Worm (Caenorhabditis elegans) whole organism, midembryonic: ENCODE measurements around the gene nhr-118.

Experiments
- T22C8.4 ChIP-seq: fragments of 200-800 bp; sonication (Bioruptor generic); IDR thresholded peaks from 2 replicates; pipeline ENCODE4 v1.3.6; 2022; ENCODE audit warnings: missing genetic modification characterization, missing compliant biosample characterization
- cog-1 ChIP-seq: sonication (generic microtip); optimal IDR thresholded peaks from 2 replicates; lab custom pipeline; 2016; ENCODE audit warnings: missing genetic modification characterization, missing compliant biosample characterization
- flt-1 ChIP-seq: fragments of 200-800 bp; sonication (Bioruptor generic); IDR thresholded peaks from 2 replicates; pipeline ENCODE4 v1.3.6; 2022; ENCODE audit warnings: missing genetic modification characterization, missing compliant biosample characterization
- klf-2 ChIP-seq: fragments of 200-800 bp; sonication (Bioruptor generic); conservative IDR thresholded peaks from 2 replicates; pipeline ENCODE4 v1.3.6; 2022; ENCODE audit warnings: missing genetic modification reagents, missing genetic modification characterization, missing compliant biosample characterization
- med-1 ChIP-seq: sonication (generic microtip); optimal IDR thresholded peaks from 2 replicates; lab custom pipeline; 2017; ENCODE audit warnings: missing genetic modification characterization, mild to moderate bottlenecking, missing compliant biosample characterization, antibody characterized with exemption, missing genetic modification reagents; ENCODE audit not compliant: insufficient read depth
- ref-1 ChIP-seq: fragments of 200-800 bp; sonication (Bioruptor generic); conservative IDR thresholded peaks from 2 replicates; pipeline ENCODE4 v1.3.6; 2022; ENCODE audit warnings: missing genetic modification reagents, missing genetic modification characterization, missing compliant biosample characterization
- tab-1 ChIP-seq: fragments of 200-800 bp; sonication (Bioruptor generic); IDR thresholded peaks from 2 replicates; pipeline ENCODE4 v1.3.6; 2022; ENCODE audit warnings: missing genetic modification characterization, missing compliant biosample characterization
- ztf-23 ChIP-seq: fragments of 200-800 bp; sonication (Bioruptor generic); IDR thresholded peaks from 2 replicates; pipeline ENCODE4 v1.3.6; 2022; ENCODE audit warnings: missing genetic modification reagents, missing genetic modification characterization, missing compliant biosample characterization
- ztf-29 ChIP-seq: fragments of 200-800 bp; sonication (Bioruptor generic); IDR thresholded peaks from 2 replicates; pipeline ENCODE4 v1.3.6; 2022; ENCODE audit warnings: missing genetic modification reagents, missing genetic modification characterization, missing compliant biosample characterization

Gene nhr-118

DNA sequence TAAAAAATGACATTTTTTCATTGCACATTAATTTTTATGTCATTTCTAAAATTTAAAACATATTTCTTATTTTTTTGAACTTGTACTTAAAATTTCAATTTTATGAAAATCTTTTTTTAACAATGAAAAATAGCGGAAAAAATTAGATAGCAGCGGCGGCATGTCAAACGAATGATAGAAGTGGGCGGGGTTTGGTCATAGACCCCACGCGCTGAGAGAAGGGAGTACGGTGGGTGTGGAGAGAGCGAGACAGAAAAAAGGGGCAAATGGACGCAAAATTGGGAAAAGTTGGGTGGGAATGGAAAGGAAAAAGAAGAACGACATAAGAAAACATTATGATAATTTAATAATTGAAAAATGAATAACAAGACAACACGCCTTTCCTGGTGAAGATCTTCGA lies 19.7 kb upstream of the nhr-118 start:
- no peak for TF ChIP-seq T22C8.4 (GFP tag; lab: Robert Waterston, UW)

DNA sequence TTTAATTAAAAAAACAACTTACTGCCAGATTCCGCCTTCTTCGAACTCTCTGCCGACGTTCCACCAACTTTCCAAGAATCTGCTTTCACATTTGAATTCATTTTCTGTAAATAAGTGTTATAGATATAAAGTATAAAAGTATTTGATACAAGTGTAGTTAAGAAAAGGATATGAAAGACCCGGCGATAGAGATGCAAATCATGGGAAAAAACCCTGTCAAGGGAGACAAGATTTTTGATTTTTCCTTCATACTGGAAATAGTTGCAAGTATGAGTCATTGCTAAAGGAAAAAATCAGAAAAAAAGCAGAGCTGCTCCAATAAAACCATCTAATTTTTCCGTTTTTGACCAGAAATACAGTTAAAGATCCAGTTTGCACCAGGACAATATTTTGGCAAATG lies 11.4 kb upstream of the nhr-118 start, which contains the start of gene F13A2.3:
Gene F13A2.3 (minus strand): TSS at position 101 of the 400 bp plus-strand sequence.
- TF ChIP-seq ref-1 (GFP tag; lab: Robert Waterston, UW) (no peak), klf-2 (GFP tag; lab: Robert Waterston, UW) (no peak), med-1 (no peak), cog-1 (tag; lab: Kevin White, UChicago) (no peak), flt-1 (GFP tag; lab: Robert Waterston, UW) (no peak), T22C8.4 (GFP tag; lab: Robert Waterston, UW) (no peak), ztf-23 (GFP tag; lab: Robert Waterston, UW) (no peak), tab-1 (GFP tag; lab: Robert Waterston, UW) (no peak), ztf-29 (GFP tag; lab: Robert Waterston, UW) (no peak)

DNA sequence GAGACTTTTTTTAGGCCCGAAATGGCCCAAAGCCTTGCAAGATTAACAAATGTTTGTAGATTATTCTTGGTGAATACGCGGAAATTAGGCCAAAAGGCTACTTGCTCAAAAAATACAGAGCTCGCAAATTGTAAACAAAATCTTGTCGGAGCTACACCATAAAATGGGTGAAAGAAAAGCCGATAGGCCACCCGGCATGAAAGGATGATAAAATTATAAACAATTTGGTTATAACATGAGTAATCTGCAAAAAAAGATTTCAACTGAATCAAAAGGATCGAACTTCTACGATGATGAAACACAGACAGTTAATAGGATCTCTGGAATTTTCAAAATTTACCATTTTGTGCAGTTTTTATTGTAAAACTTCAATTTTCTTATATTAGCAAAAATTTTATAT lies 9.5 kb upstream of the nhr-118 start:
- TF ChIP-seq med-1 (no peak), flt-1 (GFP tag; lab: Robert Waterston, UW) (no peak), cog-1 (tag; lab: Kevin White, UChicago) (no peak), ref-1 (GFP tag; lab: Robert Waterston, UW) (no peak), T22C8.4 (GFP tag; lab: Robert Waterston, UW) (no peak), tab-1 (GFP tag; lab: Robert Waterston, UW) (no peak), klf-2 (GFP tag; lab: Robert Waterston, UW) (no peak), ztf-23 (GFP tag; lab: Robert Waterston, UW) (no peak), ztf-29 (GFP tag; lab: Robert Waterston, UW) (no peak)

DNA sequence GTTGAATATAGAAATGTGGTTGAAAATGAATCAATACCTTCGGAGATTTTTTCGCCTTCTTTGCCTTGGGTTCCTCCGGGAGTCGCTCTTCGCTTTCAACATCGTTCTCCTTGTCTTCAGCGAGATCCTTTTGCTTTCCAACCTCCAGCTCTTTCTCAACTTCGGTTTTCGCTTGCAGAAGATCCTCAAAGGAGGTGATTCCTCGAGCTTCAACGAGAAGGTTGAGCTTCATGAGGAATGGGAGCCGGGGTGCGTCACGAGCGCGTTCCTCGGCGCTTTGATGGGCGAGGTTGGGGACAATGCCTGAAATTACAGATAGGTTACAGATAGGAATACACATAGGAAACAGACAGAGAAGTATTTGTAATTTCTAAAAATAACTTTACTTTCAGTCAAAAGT lies 8.7 kb upstream of the nhr-118 start:
- no peak for TF ChIP-seq T22C8.4 (GFP tag; lab: Robert Waterston, UW)
- TF ChIP-seq tab-1 (GFP tag; lab: Robert Waterston, UW), result no peak
- no peak for TF ChIP-seq ztf-29 (GFP tag; lab: Robert Waterston, UW)

- no peak for TF ChIP-seq klf-2 (GFP tag; lab: Robert Waterston, UW)
Measured at ce11 chrV:4400118-4400517, 7.5 kb upstream of the nhr-118 start, which contains the start of gene F13A2.4. Gene F13A2.4 (minus strand): TSS chrV:4400218.

DNA sequence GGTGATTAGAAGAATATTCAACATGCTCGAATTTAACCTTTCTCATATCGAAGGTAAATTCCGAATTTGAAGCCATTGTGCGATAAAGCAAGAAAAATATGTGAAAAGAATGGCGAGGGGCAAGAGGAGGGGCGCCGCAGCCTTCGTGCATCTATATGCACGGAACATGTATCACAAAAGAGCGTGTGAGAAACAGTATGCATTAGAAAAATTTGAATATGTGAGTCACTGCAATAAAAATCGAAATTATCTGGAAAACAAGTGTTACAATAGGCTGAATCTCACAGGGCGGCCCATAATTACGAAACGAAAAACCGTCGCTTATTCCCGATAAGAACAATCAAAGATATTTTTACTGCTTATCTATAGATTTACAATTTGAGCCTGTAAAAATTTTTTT lies 5.8 kb upstream of the nhr-118 start, which contains the start of gene F13A2.5:
Gene F13A2.5 (minus strand): TSS at position 101 of the 400 bp plus-strand sequence.
- TF ChIP-seq flt-1 (GFP tag; lab: Robert Waterston, UW) (no peak), ref-1 (GFP tag; lab: Robert Waterston, UW) (no peak), cog-1 (tag; lab: Kevin White, UChicago) (no peak), med-1 (no peak), ztf-29 (GFP tag; lab: Robert Waterston, UW) (no peak), T22C8.4 (GFP tag; lab: Robert Waterston, UW) (no peak), tab-1 (GFP tag; lab: Robert Waterston, UW) (no peak), klf-2 (GFP tag; lab: Robert Waterston, UW) (no peak), ztf-23 (GFP tag; lab: Robert Waterston, UW) (no peak)

DNA sequence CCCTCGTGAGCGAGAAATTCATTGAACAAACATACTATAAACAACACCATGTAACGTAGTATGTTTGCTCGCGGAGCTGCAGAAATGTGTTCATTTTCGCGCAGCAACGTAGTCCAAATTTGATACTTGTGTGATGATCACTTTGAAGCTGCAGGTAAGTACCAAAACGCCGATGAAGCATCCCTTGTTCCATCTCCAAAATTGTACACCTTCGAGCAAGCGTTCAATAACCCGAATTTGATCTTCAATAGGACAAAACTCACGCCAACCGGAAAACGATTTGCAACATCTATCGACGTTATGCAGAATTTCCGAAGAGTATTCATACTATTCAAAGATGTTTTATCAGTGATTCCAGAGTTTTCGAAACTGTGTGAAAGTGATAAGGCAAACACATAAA lies 3.0 kb downstream of the nhr-118 start, which contains the start of gene Y47D7A.3:
Gene Y47D7A.3 (plus strand): TSS at position 301 of the 400 bp plus-strand sequence.
- no peak for TF ChIP-seq cog-1 (tag; lab: Kevin White, UChicago)
- TF ChIP-seq ztf-29 (GFP tag; lab: Robert Waterston, UW), result no peak
- TF ChIP-seq T22C8.4 (GFP tag; lab: Robert Waterston, UW), result no peak
- TF ChIP-seq tab-1 (GFP tag; lab: Robert Waterston, UW), result no peak

DNA sequence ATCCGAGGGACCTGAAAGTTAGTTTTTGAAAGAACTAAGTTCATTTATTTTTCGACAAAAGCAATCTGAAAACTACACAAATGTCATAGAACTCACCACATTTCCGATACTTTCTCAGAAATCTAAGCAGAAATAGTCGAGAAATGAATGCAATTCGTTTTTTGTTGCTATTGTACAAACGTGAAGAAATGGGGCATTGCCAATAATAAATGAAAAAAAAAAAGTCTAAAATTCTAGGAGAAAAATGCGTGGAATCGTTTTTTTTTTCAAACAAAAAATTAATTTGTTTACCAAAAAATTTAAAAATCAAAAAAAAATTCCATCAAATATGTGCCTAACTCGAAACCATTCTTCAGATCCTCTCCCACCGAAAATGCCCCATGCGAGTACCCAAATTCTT lies 4.1 kb downstream of the nhr-118 start, which contains the start of gene Y47D7A.17:
Gene Y47D7A.17 (minus strand): TSS at position 101 of the 400 bp plus-strand sequence.
- TF ChIP-seq ztf-23 (GFP tag; lab: Robert Waterston, UW) (no peak), T22C8.4 (GFP tag; lab: Robert Waterston, UW) (no peak), cog-1 (tag; lab: Kevin White, UChicago) (no peak), tab-1 (GFP tag; lab: Robert Waterston, UW) (no peak), ref-1 (GFP tag; lab: Robert Waterston, UW) (no peak), med-1 (no peak), klf-2 (GFP tag; lab: Robert Waterston, UW) (no peak), flt-1 (GFP tag; lab: Robert Waterston, UW) (no peak), ztf-29 (GFP tag; lab: Robert Waterston, UW) (no peak)

- TF ChIP-seq ztf-23 (GFP tag; lab: Robert Waterston, UW), result no peak
- TF ChIP-seq T22C8.4 (GFP tag; lab: Robert Waterston, UW), result no peak
- no peak for TF ChIP-seq flt-1 (GFP tag; lab: Robert Waterston, UW)
Measured at ce11 chrV:4414613-4415071, 7.0 kb downstream of the nhr-118 start, which contains the start of gene grl-5. Gene grl-5 (minus strand): TSS chrV:4414663.

ce11 chrV:4416710-4417109 lies 9.1 kb downstream of the nhr-118 start, which contains the start of gene Y47D7A.18:
Gene Y47D7A.18 (minus strand): TSS chrV:4416810.
- TF ChIP-seq med-1, result no peak
- TF ChIP-seq flt-1 (GFP tag; lab: Robert Waterston, UW), result no peak
- TF ChIP-seq klf-2 (GFP tag; lab: Robert Waterston, UW), result no peak
- TF ChIP-seq cog-1 (tag; lab: Kevin White, UChicago), result no peak
- no peak for TF ChIP-seq ref-1 (GFP tag; lab: Robert Waterston, UW)
- no peak for TF ChIP-seq ztf-29 (GFP tag; lab: Robert Waterston, UW)
- TF ChIP-seq T22C8.4 (GFP tag; lab: Robert Waterston, UW), result no peak
- TF ChIP-seq ztf-23 (GFP tag; lab: Robert Waterston, UW), result no peak
- TF ChIP-seq tab-1 (GFP tag; lab: Robert Waterston, UW), result no peak
